Worm (Caenorhabditis elegans) whole organism, L2 larva: ENCODE results near the gene unc-2.

ENCODE experiments used
- C34F6.9 ChIP-seq: fragments of 150-350 bp; optimal IDR thresholded peaks from 2 replicates; lab custom pipeline; 2014; ENCODE audit warnings: missing biosample characterization, missing genetic modification characterization
- F13H6.1 ChIP-seq: sonication (generic microtip); optimal IDR thresholded peaks from 2 replicates; lab custom pipeline; 2016; ENCODE audit warnings: missing genetic modification characterization, missing compliant biosample characterization
- R02D3.7 ChIP-seq: fragments of 150-350 bp; optimal IDR thresholded peaks from 2 replicates; lab custom pipeline; 2014; ENCODE audit warnings: missing biosample characterization, missing genetic modification characterization
- Y55F3AM.14 ChIP-seq: fragments of 200-800 bp; sonication (Bioruptor generic); optimal IDR thresholded peaks from 2 replicates; lab custom pipeline; 2018; ENCODE audit warnings: mild to moderate bottlenecking, missing genetic modification characterization, missing compliant biosample characterization
- ZK546.5 ChIP-seq: sonication (generic microtip); optimal IDR thresholded peaks from 2 replicates; lab custom pipeline; 2017; ENCODE audit warnings: missing biosample characterization, missing genetic modification characterization
- alr-1 ChIP-seq: fragments of 150-350 bp; optimal IDR thresholded peaks from 2 replicates; lab custom pipeline; 2014; ENCODE audit warnings: missing biosample characterization, missing genetic modification characterization
- aly-2 ChIP-seq: fragments of 150-350 bp; optimal IDR thresholded peaks from 2 replicates; lab custom pipeline; 2014; ENCODE audit warnings: missing biosample characterization, missing genetic modification characterization
- ama-1 ChIP-seq: fragments of 150-350 bp; optimal IDR thresholded peaks from 2 replicates; lab custom pipeline; 2018; ENCODE audit warnings: inconsistent platforms
- blmp-1 ChIP-seq: sonication (generic microtip); optimal IDR thresholded peaks from 2 replicates; lab custom pipeline; 2017; ENCODE audit warnings: missing genetic modification characterization, mild to moderate bottlenecking, missing compliant biosample characterization, antibody characterized with exemption, moderate library complexity; ENCODE audit not compliant: insufficient read depth
- ceh-16 ChIP-seq: fragments of 150-350 bp; optimal IDR thresholded peaks from 2 replicates; lab custom pipeline; 2014; ENCODE audit warnings: missing biosample characterization, missing genetic modification characterization
- ceh-82 ChIP-seq: fragments of 150-350 bp; optimal IDR thresholded peaks from 2 replicates; lab custom pipeline; 2014; ENCODE audit warnings: missing biosample characterization, missing genetic modification characterization
- crh-2 ChIP-seq: sonication (generic microtip); optimal IDR thresholded peaks from 2 replicates; lab custom pipeline; 2017; ENCODE audit warnings: missing biosample characterization, missing genetic modification characterization
- dmd-4 ChIP-seq: sonication (generic microtip); optimal IDR thresholded peaks from 2 replicates; lab custom pipeline; 2017; ENCODE audit warnings: missing biosample characterization, missing genetic modification characterization
- egl-27 ChIP-seq: sonication (generic microtip); optimal IDR thresholded peaks from 3 replicates; lab custom pipeline; 2017; ENCODE audit warnings: missing biosample characterization, missing genetic modification reagents, missing genetic modification characterization
- elt-1 ChIP-seq: fragments of 150-350 bp; optimal IDR thresholded peaks from 2 replicates; lab custom pipeline; 2014; ENCODE audit warnings: missing biosample characterization, missing genetic modification characterization
- elt-3 ChIP-seq: sonication (generic microtip); optimal IDR thresholded peaks from 2 replicates; lab custom pipeline; 2017; ENCODE audit warnings: missing biosample characterization, missing genetic modification characterization
- fos-1 ChIP-seq: fragments of 150-350 bp; optimal IDR thresholded peaks from 2 replicates; lab custom pipeline; 2014; ENCODE audit warnings: missing biosample characterization, missing genetic modification characterization
- gmeb-1 ChIP-seq: fragments of 150-350 bp; optimal IDR thresholded peaks from 2 replicates; lab custom pipeline; 2014; ENCODE audit warnings: missing biosample characterization, missing genetic modification characterization
- lin-11 ChIP-seq: fragments of 150-350 bp; sonication (generic microtip); optimal IDR thresholded peaks from 2 replicates; lab custom pipeline; 2014; ENCODE audit warnings: missing biosample characterization, missing genetic modification characterization, inconsistent platforms, mixed read lengths
- lin-13 ChIP-seq: fragments of 150-350 bp; optimal IDR thresholded peaks from 2 replicates; lab custom pipeline; 2014; ENCODE audit warnings: missing biosample characterization, missing genetic modification reagents, missing genetic modification characterization
- lin-39 ChIP-seq: fragments of 150-350 bp; optimal IDR thresholded peaks from 2 replicates; lab custom pipeline; 2014; ENCODE audit warnings: missing biosample characterization, missing genetic modification reagents, missing genetic modification characterization
- lsy-2 ChIP-seq, 2 experiments: fragments of 150-350 bp in 1 of 2; sonication (generic microtip) in 1 of 2; optimal IDR thresholded peaks; 2 replicates each; lab custom pipeline; 2014 to 2017; ENCODE audit warnings: missing biosample characterization in 2 of 2, missing genetic modification characterization in 2 of 2
- mab-5 ChIP-seq: fragments of 150-350 bp; optimal IDR thresholded peaks from 2 replicates; lab custom pipeline; 2014; ENCODE audit warnings: missing biosample characterization, missing genetic modification characterization
- mbf-1 ChIP-seq: sonication (generic microtip); optimal IDR thresholded peaks from 2 replicates; lab custom pipeline; 2017; ENCODE audit warnings: missing biosample characterization, missing genetic modification characterization
- mdl-1 ChIP-seq, 2 experiments: fragments of 150-350 bp in 1 of 2; sonication (generic microtip) in 1 of 2; optimal IDR thresholded peaks; 2 replicates each; lab custom pipeline; 2017; ENCODE audit warnings: missing biosample characterization in 2 of 2, missing genetic modification characterization in 2 of 2
- nhr-10 ChIP-seq: sonication (generic microtip); optimal IDR thresholded peaks from 2 replicates; lab custom pipeline; 2017; ENCODE audit warnings: missing biosample characterization, missing genetic modification characterization
- nhr-11 ChIP-seq: fragments of 150-350 bp; optimal IDR thresholded peaks from 2 replicates; lab custom pipeline; 2014; ENCODE audit warnings: missing biosample characterization, missing genetic modification characterization
- nhr-12 ChIP-seq: fragments of 150-350 bp; optimal IDR thresholded peaks from 2 replicates; lab custom pipeline; 2014; ENCODE audit warnings: missing biosample characterization, missing genetic modification characterization
- nhr-129 ChIP-seq: fragments of 150-350 bp; optimal IDR thresholded peaks from 2 replicates; lab custom pipeline; 2014; ENCODE audit warnings: missing biosample characterization, missing genetic modification characterization
- nhr-21 ChIP-seq: fragments of 150-350 bp; optimal IDR thresholded peaks from 2 replicates; lab custom pipeline; 2014; ENCODE audit warnings: missing biosample characterization, missing genetic modification characterization
- nhr-23 ChIP-seq: fragments of 150-350 bp; optimal IDR thresholded peaks from 2 replicates; lab custom pipeline; 2014; ENCODE audit warnings: missing biosample characterization, missing genetic modification reagents, missing genetic modification characterization
- nhr-237 ChIP-seq: fragments of 150-350 bp; optimal IDR thresholded peaks from 2 replicates; lab custom pipeline; 2014; ENCODE audit warnings: missing biosample characterization, missing genetic modification characterization
- nhr-25 ChIP-seq: fragments of 150-350 bp; sonication (generic microtip); optimal IDR thresholded peaks from 3 replicates; lab custom pipeline; 2014; ENCODE audit warnings: missing biosample characterization, missing genetic modification characterization
- nhr-6 ChIP-seq: fragments of 150-350 bp; optimal IDR thresholded peaks from 2 replicates; lab custom pipeline; 2014; ENCODE audit warnings: missing biosample characterization, missing genetic modification characterization
- nhr-77 ChIP-seq: fragments of 150-350 bp; optimal IDR thresholded peaks from 2 replicates; lab custom pipeline; 2014; ENCODE audit warnings: missing biosample characterization, missing genetic modification characterization
- peb-1 ChIP-seq: fragments of 150-350 bp; optimal IDR thresholded peaks from 2 replicates; lab custom pipeline; 2014; ENCODE audit warnings: missing biosample characterization, missing genetic modification characterization
- sem-4 ChIP-seq: fragments of 150-350 bp; optimal IDR thresholded peaks from 2 replicates; lab custom pipeline; 2014; ENCODE audit warnings: missing biosample characterization, missing genetic modification reagents, missing genetic modification characterization
- skn-1 ChIP-seq: sonication (generic microtip); optimal IDR thresholded peaks from 2 replicates; lab custom pipeline; 2017; ENCODE audit warnings: missing biosample characterization, missing genetic modification characterization
- sma-3 ChIP-seq: sonication (generic microtip); optimal IDR thresholded peaks from 2 replicates; lab custom pipeline; 2016; ENCODE audit warnings: missing genetic modification reagents, missing genetic modification characterization, missing compliant biosample characterization
- sma-9 ChIP-seq, 2 experiments: fragments of 150-350 bp in 1 of 2; sonication (generic microtip) in 1 of 2; optimal IDR thresholded peaks; 2 replicates each; lab custom pipeline; 2014 to 2016; ENCODE audit warnings: missing genetic modification characterization in 2 of 2, mild to moderate bottlenecking in 1 of 2, missing biosample characterization in 1 of 2, missing compliant biosample characterization in 1 of 2, missing genetic modification reagents in 1 of 2, moderate library complexity in 1 of 2
- snpc-4 ChIP-seq: fragments of 150-350 bp; optimal IDR thresholded peaks from 2 replicates; lab custom pipeline; 2014; ENCODE audit warnings: missing biosample characterization, missing genetic modification characterization
- unc-39 ChIP-seq: fragments of 150-350 bp; optimal IDR thresholded peaks from 2 replicates; lab custom pipeline; 2014; ENCODE audit warnings: missing biosample characterization, missing genetic modification characterization
- unc-55 ChIP-seq: fragments of 150-350 bp; sonication (generic microtip); optimal IDR thresholded peaks from 3 replicates; lab custom pipeline; 2014; ENCODE audit warnings: missing biosample characterization, missing genetic modification reagents, missing genetic modification characterization
- unc-62 ChIP-seq: fragments of 150-350 bp; optimal IDR thresholded peaks from 2 replicates; lab custom pipeline; 2014; ENCODE audit warnings: missing biosample characterization, missing genetic modification reagents, missing genetic modification characterization
- zag-1 ChIP-seq: fragments of 150-350 bp; optimal IDR thresholded peaks from 2 replicates; lab custom pipeline; 2014; ENCODE audit warnings: missing biosample characterization, missing genetic modification characterization
- ztf-1 ChIP-seq: fragments of 200-800 bp; sonication (Bioruptor generic); conservative IDR thresholded peaks from 2 replicates; pipeline ENCODE4 v1.3.6; 2022; ENCODE audit warnings: missing genetic modification characterization, missing compliant biosample characterization
- ztf-11 ChIP-seq: sonication (generic microtip); optimal IDR thresholded peaks from 2 replicates; lab custom pipeline; 2017; ENCODE audit warnings: missing biosample characterization, missing genetic modification characterization
- ztf-4 ChIP-seq: fragments of 150-350 bp; optimal IDR thresholded peaks from 2 replicates; lab custom pipeline; 2014; ENCODE audit warnings: missing biosample characterization, missing genetic modification characterization

Gene unc-2

DNA sequence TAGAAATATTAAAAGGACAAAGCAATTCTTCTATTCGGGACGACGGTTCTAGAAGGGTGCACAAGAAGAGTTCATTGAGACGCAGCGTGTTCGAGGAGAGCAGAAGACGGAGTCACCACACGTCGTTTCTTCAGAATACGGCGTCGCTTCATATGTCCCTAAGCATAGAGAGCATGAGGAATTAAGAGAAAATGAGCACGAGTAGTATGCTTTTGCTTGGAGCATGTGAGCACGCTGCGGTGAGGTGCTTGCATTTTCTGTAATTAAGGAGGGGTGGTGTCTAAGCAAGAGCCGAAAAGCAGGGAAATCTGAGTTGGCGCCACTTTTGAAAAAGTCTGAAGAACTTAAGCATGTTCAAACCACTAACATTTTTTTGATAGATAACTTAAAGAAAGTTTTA, 44.1 kb upstream of the unc-2 start, which contains the start of gene C14A11.5:
Gene C14A11.5, minus strand, starts transcription at position 139 of the 400 bp plus-strand sequence.
- TF ChIP-seq elt-1 (tag; lab: Kevin White, UChicago) = no peak
- TF ChIP-seq nhr-21 (tag; lab: Kevin White, UChicago) = no peak
- no peak for TF ChIP-seq ceh-82 (tag; lab: Kevin White, UChicago)
- no peak for TF ChIP-seq mbf-1 (tag; lab: Kevin White, UChicago)
- no peak for TF ChIP-seq ztf-4 (tag; lab: Kevin White, UChicago)
- no peak for TF ChIP-seq R02D3.7
- TF ChIP-seq fos-1 (tag; lab: Kevin White, UChicago) = no peak
- TF ChIP-seq Y55F3AM.14 (GFP tag; lab: Kevin White, UChicago) = no peak
- peak; percentile 32 for TF ChIP-seq nhr-129 (tag; lab: Kevin White, UChicago)
- no peak for TF ChIP-seq nhr-10 (tag; lab: Kevin White, UChicago)
- TF ChIP-seq peb-1 (tag; lab: Kevin White, UChicago) = no peak
- TF ChIP-seq nhr-11 = no peak
- TF ChIP-seq zag-1 (tag; lab: Kevin White, UChicago) = no peak
- no peak for TF ChIP-seq nhr-12 (tag; lab: Kevin White, UChicago)
- TF ChIP-seq sma-3 (GFP tag; lab: Kevin White, UChicago) = no peak
- no peak for TF ChIP-seq dmd-4
- no peak for TF ChIP-seq mab-5 (tag; lab: Kevin White, UChicago)
- no peak for TF ChIP-seq unc-62 (GFP tag; lab: Kevin White, UChicago)
- peak in 1 of 2 experiments; percentile 57 for TF ChIP-seq mdl-1 (tag; optimal IDR thresholded peaks at IDR 0.05; lab: Kevin White, UChicago)
- TF ChIP-seq nhr-237 (tag; lab: Kevin White, UChicago) = no peak
- no peak for TF ChIP-seq sma-9 (GFP tag; optimal IDR thresholded peaks at IDR 0.05; lab: Kevin White, UChicago)
- no peak for TF ChIP-seq sma-9 (tag; optimal IDR thresholded peaks at IDR 0.05; lab: Kevin White, UChicago)
- no peak for TF ChIP-seq gmeb-1
- peak; percentile 26 for TF ChIP-seq crh-2 (tag; lab: Kevin White, UChicago)
- TF ChIP-seq alr-1 = no peak
- TF ChIP-seq ama-1 (lab: Kevin White, UChicago) = no peak
- no peak for TF ChIP-seq lin-39 (tag; lab: Kevin White, UChicago)
- TF ChIP-seq snpc-4 = no peak
- TF ChIP-seq sem-4 (tag; lab: Kevin White, UChicago) = no peak
- TF ChIP-seq nhr-77 = no peak
- TF ChIP-seq aly-2 (tag; lab: Kevin White, UChicago) = no peak
- TF ChIP-seq C34F6.9 (tag; lab: Kevin White, UChicago) = peak; percentile 56
- TF ChIP-seq egl-27 = no peak
- TF ChIP-seq unc-39 (tag; lab: Kevin White, UChicago) = no peak
- no peak for TF ChIP-seq ztf-1 (GFP tag; lab: Robert Waterston, UW)
- TF ChIP-seq unc-55 (GFP tag; lab: Kevin White, UChicago) = peak; percentile 49
- no peak for TF ChIP-seq elt-3 (tag; lab: Kevin White, UChicago)
- no peak for TF ChIP-seq F13H6.1 (tag; lab: Kevin White, UChicago)
- TF ChIP-seq blmp-1 (tag; lab: Kevin White, UChicago) = no peak
- TF ChIP-seq nhr-23 = no peak
- no peak for TF ChIP-seq ceh-16
- peak in 1 of 2 experiments; percentile 22 for TF ChIP-seq lsy-2 (tag; optimal IDR thresholded peaks at IDR 0.05; lab: Kevin White, UChicago)
- no peak for TF ChIP-seq ZK546.5 (tag; lab: Kevin White, UChicago)
- no peak for TF ChIP-seq ztf-11 (tag; lab: Kevin White, UChicago)
- no peak for TF ChIP-seq lin-13 (GFP tag; lab: Kevin White, UChicago)
- no peak for TF ChIP-seq nhr-6
- TF ChIP-seq skn-1 = no peak
- peak; percentile 61 for TF ChIP-seq lin-11 (tag; lab: Kevin White, UChicago)
- no peak for TF ChIP-seq nhr-25 (tag; lab: Kevin White, UChicago)
